Fruit fly (Drosophila melanogaster) whole organism, wandering third instar larva: ENCODE measurements around the gene RpS14b.

Source experiments
- Abd-B ChIP-seq: fragments of >200 bp; optimal IDR thresholded peaks from 2 replicates; lab custom pipeline; 2017; ENCODE audit warnings: missing biosample characterization, missing genetic modification characterization
- CG32264 ChIP-seq: fragments of 200-800 bp; sonication (Bioruptor generic); optimal IDR thresholded peaks from 2 replicates; lab custom pipeline; 2016; ENCODE audit warnings: missing biosample characterization, missing genetic modification characterization
- CG9705 ChIP-seq: fragments of 200-800 bp; sonication (Bioruptor generic); optimal IDR thresholded peaks from 2 replicates; lab custom pipeline; 2018; ENCODE audit warnings: missing biosample characterization, mild to moderate bottlenecking, missing genetic modification characterization
- CrebA ChIP-seq: fragments of 200-800 bp; sonication (Bioruptor generic); optimal IDR thresholded peaks from 2 replicates; lab custom pipeline; 2016; ENCODE audit warnings: missing biosample characterization, mild to moderate bottlenecking, missing genetic modification characterization, borderline replicate concordance
- Dif ChIP-seq: fragments of 200-275, 200-300 bp; sonication (Bioruptor generic); optimal IDR thresholded peaks from 2 replicates; lab custom pipeline; 2018; ENCODE audit warnings: missing biosample characterization, missing genetic modification characterization; ENCODE audit not compliant: partially characterized antibody
- GATAd ChIP-seq: sonication (Bioruptor generic); optimal IDR thresholded peaks from 2 replicates; lab custom pipeline; 2016; ENCODE audit warnings: missing biosample characterization, missing genetic modification characterization
- HLH106 ChIP-seq: fragments of 200-800 bp; optimal IDR thresholded peaks from 3 replicates; lab custom pipeline; 2019; ENCODE audit warnings: missing biosample characterization, mild to moderate bottlenecking, missing genetic modification characterization, moderate library complexity
- Hnf4 ChIP-seq: fragments of 200-800 bp; sonication (Bioruptor generic); optimal IDR thresholded peaks from 2 replicates; lab custom pipeline; 2016; ENCODE audit warnings: missing biosample characterization, mild to moderate bottlenecking, missing genetic modification characterization
- Hr78 ChIP-seq: fragments of >200 bp; optimal IDR thresholded peaks from 2 replicates; lab custom pipeline; 2017; ENCODE audit warnings: missing biosample characterization, missing genetic modification characterization
- Hr83 ChIP-seq: fragments of 200-300 bp; sonication (Bioruptor generic); optimal IDR thresholded peaks from 2 replicates; lab custom pipeline; 2016; ENCODE audit warnings: missing biosample characterization, mild to moderate bottlenecking, missing genetic modification characterization, moderate library complexity; ENCODE audit not compliant: poor library complexity, severe bottlenecking
- Jra ChIP-seq: sonication (Bioruptor generic); optimal IDR thresholded peaks from 2 replicates; lab custom pipeline; 2016; ENCODE audit warnings: missing biosample characterization, missing genetic modification characterization
- Mio ChIP-seq: sonication (Bioruptor generic); optimal IDR thresholded peaks from 2 replicates; lab custom pipeline; 2016; ENCODE audit warnings: missing biosample characterization, missing genetic modification characterization
- Myc ChIP-seq: fragments of >200 bp; optimal IDR thresholded peaks from 2 replicates; lab custom pipeline; 2017
- N ChIP-seq: fragments of >200 bp; optimal IDR thresholded peaks from 2 replicates; lab custom pipeline; 2018; ENCODE audit warnings: missing biosample characterization, missing external identifiers, missing genetic modification characterization
- OdsH ChIP-seq: fragments of 200-800 bp; sonication (Bioruptor generic); optimal IDR thresholded peaks from 2 replicates; lab custom pipeline; 2016; ENCODE audit warnings: missing biosample characterization, mild to moderate bottlenecking, missing genetic modification characterization
- Rel ChIP-seq, 2 experiments: fragments of 200-800 bp; sonication (Bioruptor generic) in 1 of 2; optimal IDR thresholded peaks; 2 replicates in 1 of 2; 3 replicates in 1 of 2; lab custom pipeline; 2016 to 2019; ENCODE audit warnings: mild to moderate bottlenecking in 2 of 2, missing biosample characterization in 2 of 2, missing genetic modification characterization in 2 of 2, moderate library complexity in 1 of 2
- Sp1 ChIP-seq: fragments of 200-800 bp; sonication (Bioruptor generic); optimal IDR thresholded peaks from 3 replicates; lab custom pipeline; 2019; ENCODE audit warnings: missing biosample characterization, mild to moderate bottlenecking, missing genetic modification characterization, moderate library complexity
- Vsx2 ChIP-seq: fragments of 200-300, 225-300 bp; sonication (Bioruptor generic); optimal IDR thresholded peaks from 2 replicates; lab custom pipeline; 2018; ENCODE audit warnings: missing biosample characterization, missing genetic modification characterization; ENCODE audit not compliant: partially characterized antibody
- br ChIP-seq: fragments of 200-800 bp; sonication (Bioruptor generic); optimal IDR thresholded peaks from 2 replicates; lab custom pipeline; 2016; ENCODE audit warnings: missing biosample characterization, missing genetic modification characterization
- brk ChIP-seq: fragments of 200-800 bp; sonication (Bioruptor generic); optimal IDR thresholded peaks from 2 replicates; lab custom pipeline; 2016; ENCODE audit warnings: missing biosample characterization, mild to moderate bottlenecking, missing genetic modification characterization
- dl ChIP-seq, 2 experiments: fragments of 175-275, 200-275 bp in 1 of 2; fragments of 200-275 bp in 1 of 2; sonication (Bioruptor generic); optimal IDR thresholded peaks; lab custom pipeline; 2018; ENCODE audit warnings: mild to moderate bottlenecking in 2 of 2, missing biosample characterization in 2 of 2, missing genetic modification characterization in 2 of 2, moderate library complexity in 2 of 2; ENCODE audit not compliant: partially characterized antibody in 2 of 2, insufficient read depth in 1 of 2
- dmrt93B ChIP-seq: fragments of 200-800 bp; sonication (Bioruptor generic); optimal IDR thresholded peaks from 2 replicates; lab custom pipeline; 2018; ENCODE audit warnings: missing biosample characterization, mild to moderate bottlenecking, missing genetic modification characterization
- dsf ChIP-seq: sonication (Bioruptor generic); optimal IDR thresholded peaks from 2 replicates; lab custom pipeline; 2016; ENCODE audit warnings: missing biosample characterization, missing genetic modification characterization, borderline replicate concordance
- ey ChIP-seq: fragments of 200-800 bp; sonication (Bioruptor generic); optimal IDR thresholded peaks from 2 replicates; lab custom pipeline; 2016; ENCODE audit warnings: missing biosample characterization, missing genetic modification characterization
- foxo ChIP-seq, 2 experiments: fragments of 200-800 bp; sonication (Bioruptor generic); optimal IDR thresholded peaks; 2 replicates in 1 of 2; 3 replicates in 1 of 2; lab custom pipeline; 2016 to 2017; ENCODE audit warnings: missing biosample characterization in 2 of 2, missing genetic modification characterization in 2 of 2
- fru ChIP-seq: fragments of 200-800 bp; sonication (Bioruptor generic); optimal IDR thresholded peaks from 3 replicates; lab custom pipeline; 2016; ENCODE audit warnings: missing biosample characterization, mild to moderate bottlenecking, missing genetic modification characterization
- h ChIP-seq: fragments of 200-800 bp; sonication (Bioruptor generic); optimal IDR thresholded peaks from 3 replicates; lab custom pipeline; 2016; ENCODE audit warnings: missing biosample characterization, mild to moderate bottlenecking, missing genetic modification characterization
- jim ChIP-seq: fragments of 175-275, 200-325 bp; sonication (Bioruptor generic); optimal IDR thresholded peaks from 2 replicates; lab custom pipeline; 2016; ENCODE audit warnings: missing biosample characterization, mild to moderate bottlenecking, missing genetic modification characterization
- lola ChIP-seq: fragments of >200 bp; optimal IDR thresholded peaks from 2 replicates; lab custom pipeline; 2017; ENCODE audit warnings: missing biosample characterization, missing genetic modification characterization
- pan ChIP-seq: fragments of >200 bp; optimal IDR thresholded peaks from 2 replicates; lab custom pipeline; 2017
- psq ChIP-seq: fragments of 200-800 bp; sonication (Bioruptor generic); optimal IDR thresholded peaks from 3 replicates; lab custom pipeline; 2017; ENCODE audit warnings: missing biosample characterization, mild to moderate bottlenecking, missing genetic modification characterization, moderate library complexity
- rgr ChIP-seq: fragments of 200-800 bp; sonication (Bioruptor generic); optimal IDR thresholded peaks from 3 replicates; lab custom pipeline; 2016; ENCODE audit warnings: missing biosample characterization, mild to moderate bottlenecking, missing genetic modification characterization
- sage ChIP-seq: fragments of 200-800 bp; sonication (Bioruptor generic); optimal IDR thresholded peaks from 2 replicates; lab custom pipeline; 2016; ENCODE audit warnings: missing biosample characterization, mild to moderate bottlenecking, missing genetic modification characterization
- sv ChIP-seq: fragments of 200-800 bp; sonication (Bioruptor generic); optimal IDR thresholded peaks from 3 replicates; lab custom pipeline; 2016; ENCODE audit warnings: missing biosample characterization, missing genetic modification characterization
- tai ChIP-seq: sonication (Bioruptor generic); optimal IDR thresholded peaks from 2 replicates; lab custom pipeline; 2016; ENCODE audit warnings: missing biosample characterization, missing genetic modification characterization
- usp ChIP-seq: fragments of >200 bp; optimal IDR thresholded peaks from 2 replicates; lab custom pipeline; 2017; ENCODE audit warnings: missing biosample characterization, missing genetic modification characterization
- woc ChIP-seq: sonication (Bioruptor generic); optimal IDR thresholded peaks from 2 replicates; lab custom pipeline; 2016; ENCODE audit warnings: missing biosample characterization, mild to moderate bottlenecking, missing genetic modification characterization

RpS14b gene

dm6 chrX:7893411-7894122 lies 41.1 kb upstream of the RpS14b start, which contains the start of the genes CG45089, ND-MNLL and p115:
Gene CG45089 (minus strand): TSS chrX:7893798.
Gene ND-MNLL (minus strand): TSS chrX:7893798.
Gene p115 (plus strand): TSS chrX:7894031.
- TF ChIP-seq woc (GFP tag; lab: Kevin White, UChicago) (peak; percentile 61), CrebA (no peak), HLH106 (peak; percentile 78), sv (GFP tag; lab: Kevin White, UChicago) (peak; percentile 44), Rel (GFP tag; optimal IDR thresholded peaks at IDR 0.05; lab: Kevin White, UChicago) (no peak), Rel (tag; optimal IDR thresholded peaks at IDR 0.05; lab: Kevin White, UChicago) (peak; percentile 21), Sp1 (GFP tag; lab: Kevin White, UChicago) (peak; percentile 59), usp (GFP tag; lab: Kevin White, UChicago) (no peak), Jra (peak; percentile 33), foxo (GFP tag; optimal IDR thresholded peaks at IDR 0.05; lab: Kevin White, UChicago) (peak in 1 of 2 experiments; percentile 79), ey (GFP tag; lab: Kevin White, UChicago) (peak; percentile 30), dmrt93B (peak; percentile 9), Hnf4 (peak; percentile 79), Hr83 (peak; percentile 31), CG9705 (GFP tag; lab: Kevin White, UChicago) (peak; percentile 50), br (GFP tag; lab: Kevin White, UChicago) (peak; percentile 40), Dif (no peak), dsf (GFP tag; lab: Kevin White, UChicago) (peak; percentile 32), rgr (GFP tag; lab: Kevin White, UChicago) (peak; percentile 70), OdsH (GFP tag; lab: Kevin White, UChicago) (peak; percentile 50), jim (GFP tag; lab: Kevin White, UChicago) (no peak), h (peak; percentile 69), Abd-B (GFP tag; lab: Kevin White, UChicago) (no peak), fru (GFP tag; lab: Kevin White, UChicago) (peak; percentile 59), Myc (lab: Kevin White, UChicago) (peak; percentile 68), CG32264 (GFP tag; lab: Kevin White, UChicago) (no peak), sage (peak; percentile 54), tai (GFP tag; lab: Kevin White, UChicago) (no peak), psq (GFP tag; lab: Kevin White, UChicago) (peak; percentile 55), dl (GFP tag; optimal IDR thresholded peaks at IDR 0.05; lab: Kevin White, UChicago; ENCODE audit: insufficient read depth in 1 of 2, partially characterized antibody in 2 of 2) (no peak), brk (GFP tag; lab: Kevin White, UChicago) (no peak), pan (lab: Kevin White, UChicago) (no peak), GATAd (GFP tag; lab: Kevin White, UChicago) (peak; percentile 37), lola (no peak)

DNA sequence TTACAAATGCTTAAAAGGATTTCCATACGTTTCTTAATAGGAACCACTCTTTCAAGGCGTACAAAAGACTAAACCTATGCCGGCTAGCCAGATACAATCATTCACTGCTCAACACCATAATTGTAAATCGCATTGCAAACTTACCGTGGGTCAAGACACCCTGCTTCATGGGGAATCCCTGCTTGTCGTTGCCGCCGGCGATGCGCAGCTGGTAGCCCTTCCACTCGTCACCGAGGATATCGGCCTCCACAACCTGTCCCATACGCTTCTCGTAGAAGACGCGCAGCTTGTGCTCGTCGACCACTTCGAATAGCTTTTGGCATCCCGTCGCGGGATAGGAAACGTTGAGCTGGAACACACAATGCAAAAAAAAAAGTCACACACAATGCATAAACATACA lies 34.0 kb upstream of the RpS14b start:
- TF ChIP-seq pan (lab: Kevin White, UChicago) (no peak), Rel (GFP tag; optimal IDR thresholded peaks at IDR 0.05; lab: Kevin White, UChicago) (no peak), Rel (tag; optimal IDR thresholded peaks at IDR 0.05; lab: Kevin White, UChicago) (peak; percentile 88)

- TF ChIP-seq GATAd (GFP tag; lab: Kevin White, UChicago) (peak; percentile 33), woc (GFP tag; lab: Kevin White, UChicago) (peak; percentile 63), Sp1 (GFP tag; lab: Kevin White, UChicago) (peak; percentile 64), sv (GFP tag; lab: Kevin White, UChicago) (peak; percentile 39), Mio (GFP tag; lab: Kevin White, UChicago) (no peak), Dif (peak; percentile 41), N (GFP tag; lab: Kevin White, UChicago) (no peak), OdsH (GFP tag; lab: Kevin White, UChicago) (peak; percentile 19), CG9705 (GFP tag; lab: Kevin White, UChicago) (peak; percentile 19), dmrt93B (peak; percentile 40), dl (GFP tag; optimal IDR thresholded peaks at IDR 0.05; lab: Kevin White, UChicago; ENCODE audit: insufficient read depth in 1 of 2, partially characterized antibody in 2 of 2) (peak in 1 of 2 experiments; percentile 6), jim (GFP tag; lab: Kevin White, UChicago) (peak; percentile 57), foxo (GFP tag; optimal IDR thresholded peaks at IDR 0.05; lab: Kevin White, UChicago) (peak in 1 of 2 experiments; percentile 43), psq (GFP tag; lab: Kevin White, UChicago) (peak; percentile 31), Hr83 (peak; percentile 93), Abd-B (GFP tag; lab: Kevin White, UChicago) (no peak), h (peak; percentile 38), Hr78 (GFP tag; lab: Kevin White, UChicago) (no peak), pan (lab: Kevin White, UChicago) (no peak), Vsx2 (GFP tag; lab: Kevin White, UChicago) (no peak), Rel (GFP tag; optimal IDR thresholded peaks at IDR 0.05; lab: Kevin White, UChicago) (no peak), Rel (tag; optimal IDR thresholded peaks at IDR 0.05; lab: Kevin White, UChicago) (no peak), Hnf4 (peak; percentile 60), Jra (peak; percentile 10), HLH106 (peak; percentile 43), sage (peak; percentile 7), ey (GFP tag; lab: Kevin White, UChicago) (peak; percentile 7), tai (GFP tag; lab: Kevin White, UChicago) (no peak), fru (GFP tag; lab: Kevin White, UChicago) (peak; percentile 19), brk (GFP tag; lab: Kevin White, UChicago) (peak; percentile 45), lola (no peak), CG32264 (GFP tag; lab: Kevin White, UChicago) (no peak)
Observed at dm6 chrX:7901153-7902038, 33.3 kb upstream of the RpS14b start, which contains the start of the genes RpS6 and bys. Gene RpS6 (minus strand): TSS chrX:7901331. Gene bys (plus strand): TSS chrX:7901880.
